Worm (Caenorhabditis elegans): ENCODE measurements around the gene gpa-1.

The gpa-1 gene

DNA sequence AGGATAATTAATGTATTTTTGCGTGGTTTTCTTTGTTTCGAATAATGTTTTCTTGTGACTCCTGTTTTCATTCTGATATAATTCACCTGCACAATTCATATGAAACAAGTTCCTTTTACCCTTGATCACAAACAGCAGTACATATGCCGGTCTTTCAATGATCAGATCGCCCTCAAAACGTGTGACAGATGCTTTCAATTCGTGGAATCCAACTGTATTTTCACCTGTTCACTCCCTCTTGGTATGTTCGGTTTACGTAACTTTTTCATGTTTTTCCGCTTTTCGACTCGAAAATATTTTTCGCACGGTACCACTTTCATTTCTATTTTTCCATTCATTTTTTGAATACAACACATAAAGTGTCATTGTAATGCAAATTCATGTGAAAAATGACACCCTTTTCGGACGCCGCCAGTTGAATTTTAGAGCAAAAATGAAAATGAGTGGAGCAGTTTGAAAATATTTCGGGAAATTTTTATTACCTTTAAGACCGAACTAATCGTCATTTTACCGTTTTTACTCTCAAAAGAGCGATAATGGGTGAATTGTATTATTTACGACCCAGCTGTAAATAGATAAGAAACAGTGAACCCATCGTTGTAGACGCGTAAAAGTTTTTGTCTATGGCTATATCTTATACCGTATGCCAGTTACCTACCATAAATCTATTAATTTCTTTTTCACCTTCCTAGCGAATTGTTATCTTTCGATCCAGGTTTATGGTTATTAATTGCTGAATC, 24.5 kb upstream of the gpa-1 start, which contains the start of gene K10D6.4:
Gene K10D6.4 (plus strand): TSS at position 100 of the 740 bp plus-strand sequence.
- TF ChIP-seq skn-1 (tag; optimal IDR thresholded peaks at IDR 0.05) (no peak), lin-15B (tag; optimal IDR thresholded peaks at IDR 0.05) (no peak), egl-27 (tag; optimal IDR thresholded peaks at IDR 0.05) (no peak), fkh-8 (tag; optimal IDR thresholded peaks at IDR 0.05) (peak; percentile 8), pqm-1 (tag; optimal IDR thresholded peaks at IDR 0.05) (no peak), elt-3 (tag; optimal IDR thresholded peaks at IDR 0.05) (no peak), elt-2 (tag; optimal IDR thresholded peaks at IDR 0.05) (peak; percentile 50), egl-13 (tag; optimal IDR thresholded peaks at IDR 0.05) (no peak), lsy-2 (tag; optimal IDR thresholded peaks at IDR 0.05) (no peak), hpl-2 (GFP tag; optimal IDR thresholded peaks at IDR 0.05) (no peak), hlh-4 (tag; optimal IDR thresholded peaks at IDR 0.05) (peak; percentile 99), efl-1 (optimal IDR thresholded peaks at IDR 0.05) (no peak), efl-1 (GFP tag; optimal IDR thresholded peaks at IDR 0.05 in 1 of 2) (peak in 1 of 2 experiments; percentile 47), isw-1 (GFP tag; IDR thresholded peaks at IDR 0.05) (no peak), sox-4 (tag; optimal IDR thresholded peaks at IDR 0.05) (no peak), snu-23 (GFP tag; optimal IDR thresholded peaks at IDR 0.05) (no peak), nhr-71 (tag; optimal IDR thresholded peaks at IDR 0.05) (peak; percentile 17), C16A3.4 (tag; optimal IDR thresholded peaks at IDR 0.05) (no peak)

DNA sequence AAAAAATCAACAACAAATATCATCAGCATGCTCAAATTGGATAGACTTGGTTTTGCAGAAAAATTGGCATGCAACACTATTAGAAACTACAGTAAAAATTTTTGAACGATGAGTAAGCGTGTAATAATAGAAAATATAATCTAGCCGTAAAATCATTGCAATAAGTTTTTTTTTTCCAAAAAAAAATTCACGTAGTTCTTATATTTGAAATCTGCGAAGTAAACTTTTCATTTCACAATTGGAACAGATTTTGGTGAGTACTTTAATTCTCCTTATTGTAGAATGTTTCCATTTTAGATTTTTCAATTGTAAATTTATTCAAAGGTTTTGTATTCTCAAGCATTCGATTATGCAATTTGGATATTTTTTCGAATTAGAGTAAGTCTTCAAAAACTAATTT, 22.8 kb upstream of the gpa-1 start, which contains the start of gene K10D6.3:
Gene K10D6.3 (plus strand): TSS at position 301 of the 400 bp plus-strand sequence.
- TF ChIP-seq skn-1 (tag; optimal IDR thresholded peaks at IDR 0.05), result no peak
- no peak for TF ChIP-seq ama-1 (optimal IDR thresholded peaks at IDR 0.05)
- no peak for TF ChIP-seq ceh-82 (tag; optimal IDR thresholded peaks at IDR 0.05)
- no peak for TF ChIP-seq blmp-1 (tag; optimal IDR thresholded peaks at IDR 0.05)
- TF ChIP-seq C16A3.4 (tag; optimal IDR thresholded peaks at IDR 0.05), result no peak
- TF ChIP-seq zip-4 (GFP tag; optimal IDR thresholded peaks at IDR 0.05), result no peak
- TF ChIP-seq nhr-85 (tag), result no peak

DNA sequence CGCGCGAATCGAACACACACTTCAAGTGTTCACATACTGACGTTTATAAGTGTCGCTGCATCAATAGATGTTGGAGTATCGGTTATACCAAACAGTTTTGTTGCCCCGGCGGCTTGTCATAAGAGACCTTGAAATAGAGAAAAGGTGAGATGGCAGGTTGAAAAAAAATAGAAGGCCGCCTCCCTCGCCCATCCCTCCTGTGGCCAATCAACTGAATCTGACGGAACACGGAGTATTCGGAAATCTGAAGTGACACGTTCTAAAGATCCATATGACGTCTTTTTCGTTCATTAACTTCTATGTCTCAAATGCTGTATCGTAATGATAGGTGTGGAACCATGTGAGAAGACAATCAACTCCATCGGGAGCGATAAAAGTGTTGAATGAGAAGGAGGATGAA, 22.0 kb upstream of the gpa-1 start:
- TF ChIP-seq nhr-237 (tag; optimal IDR thresholded peaks at IDR 0.05) (no peak), efl-3 (GFP tag; optimal IDR thresholded peaks at IDR 0.05) (no peak), C04F5.9 (tag; optimal IDR thresholded peaks at IDR 0.05) (no peak), xbp-1 (tag; optimal IDR thresholded peaks at IDR 0.05) (no peak), unc-62 (GFP tag; optimal IDR thresholded peaks at IDR 0.05) (no peak), zag-1 (tag; optimal IDR thresholded peaks at IDR 0.05) (no peak), lin-14 (GFP tag; optimal IDR thresholded peaks at IDR 0.05) (peak; percentile 57), efl-1 (optimal IDR thresholded peaks at IDR 0.05) (no peak), efl-1 (GFP tag; optimal IDR thresholded peaks at IDR 0.05 in 1 of 2) (peak in 1 of 2 experiments; percentile 84), lir-3 (tag; optimal IDR thresholded peaks at IDR 0.05; ENCODE audit: poor library complexity) (no peak), vab-15 (tag; optimal IDR thresholded peaks at IDR 0.05) (no peak), C34B4.2 (tag; optimal IDR thresholded peaks at IDR 0.05) (no peak), mep-1 (tag; optimal IDR thresholded peaks at IDR 0.05) (peak; percentile 35), lin-39 (tag; optimal IDR thresholded peaks at IDR 0.05) (no peak), nhr-85 (tag) (peak; percentile 69), ceh-82 (tag; optimal IDR thresholded peaks at IDR 0.05) (peak in 1 of 3 experiments; percentile 2), mdl-1 (tag; optimal IDR thresholded peaks at IDR 0.05) (no peak), hlh-4 (tag; optimal IDR thresholded peaks at IDR 0.05) (no peak), unc-30 (tag; optimal IDR thresholded peaks at IDR 0.05) (no peak), fkh-4 (tag; optimal IDR thresholded peaks at IDR 0.05; ENCODE audit: borderline replicate concordance) (no peak), nhr-19 (GFP tag; conservative IDR thresholded peaks at IDR 0.05) (no peak), unc-130 (tag; optimal IDR thresholded peaks at IDR 0.05) (no peak), isw-1 (GFP tag; IDR thresholded peaks at IDR 0.05) (no peak), elt-3 (tag; optimal IDR thresholded peaks at IDR 0.05) (no peak), pax-3 (tag; optimal IDR thresholded peaks at IDR 0.05) (no peak)

All from whole organism, L1 larva.